Worm (Caenorhabditis elegans): ENCODE results near the gene tps-1.
A peak's percentile ranks its signal among the peaks of the same experiment; 100 is the strongest.

The tps-1 gene

ce11 chrX:17422593-17422992, 51.7 kb downstream of the tps-1 start:
- TF ChIP-seq mdl-1 (tag; optimal IDR thresholded peaks at IDR 0.05) (no peak), elt-3 (tag; optimal IDR thresholded peaks at IDR 0.05) (peak in 2 of 6 experiments; percentile 17 to 32), ets-5 (GFP tag; IDR thresholded peaks at IDR 0.05) (no peak), unc-62 (GFP tag; optimal IDR thresholded peaks at IDR 0.05) (no peak), mef-2 (tag; optimal IDR thresholded peaks at IDR 0.05) (no peak), Y116A8C.19 (tag; optimal IDR thresholded peaks at IDR 0.05; ENCODE audit: borderline replicate concordance) (no peak), hlh-17 (GFP tag; optimal IDR thresholded peaks at IDR 0.05; ENCODE audit: borderline replicate concordance) (no peak), nhr-12 (tag; optimal IDR thresholded peaks at IDR 0.05) (no peak), ama-1 (optimal IDR thresholded peaks at IDR 0.05) (no peak), pag-3 (tag; optimal IDR thresholded peaks at IDR 0.05; ENCODE audit: borderline replicate concordance, insufficient read depth) (no peak), snu-23 (GFP tag; optimal IDR thresholded peaks at IDR 0.05) (peak; percentile 40), lir-3 (tag; optimal IDR thresholded peaks at IDR 0.05; ENCODE audit: poor library complexity) (no peak), tlp-1 (tag; optimal IDR thresholded peaks at IDR 0.05) (no peak), lin-14 (GFP tag; optimal IDR thresholded peaks at IDR 0.05) (peak; percentile 62), nhr-20 (tag; optimal IDR thresholded peaks at IDR 0.05) (peak; percentile 42), lin-35 (GFP tag; optimal IDR thresholded peaks at IDR 0.05) (peak in 1 of 2 experiments; percentile 9), mab-9 (GFP tag; IDR thresholded peaks at IDR 0.05) (no peak), fkh-8 (tag; optimal IDR thresholded peaks at IDR 0.05) (no peak), egl-27 (tag; optimal IDR thresholded peaks at IDR 0.05) (no peak), nhr-85 (tag) (peak; percentile 89), vab-15 (tag; optimal IDR thresholded peaks at IDR 0.05) (no peak), nhr-11 (tag; optimal IDR thresholded peaks at IDR 0.05) (no peak), nhr-76 (tag; optimal IDR thresholded peaks at IDR 0.05) (no peak), nhr-71 (tag; optimal IDR thresholded peaks at IDR 0.05) (peak; percentile 49), ceh-63 (GFP tag; optimal IDR thresholded peaks at IDR 0.05) (no peak), ceh-8 (GFP tag; optimal IDR thresholded peaks at IDR 0.05) (no peak)

- TF ChIP-seq nhr-11 (tag; optimal IDR thresholded peaks at IDR 0.05) (no peak), irx-1 (tag; optimal IDR thresholded peaks at IDR 0.05) (no peak), mep-1 (tag; optimal IDR thresholded peaks at IDR 0.05) (no peak), C04F5.9 (tag; optimal IDR thresholded peaks at IDR 0.05) (no peak), vab-15 (tag; optimal IDR thresholded peaks at IDR 0.05) (no peak), skn-1 (tag; optimal IDR thresholded peaks at IDR 0.05) (peak; percentile 13), unc-86 (tag; optimal IDR thresholded peaks at IDR 0.05) (no peak), unc-62 (GFP tag; optimal IDR thresholded peaks at IDR 0.05) (no peak), hpl-2 (GFP tag; optimal IDR thresholded peaks at IDR 0.05) (no peak), lin-15B (tag; optimal IDR thresholded peaks at IDR 0.05) (no peak), nhr-237 (tag; optimal IDR thresholded peaks at IDR 0.05) (no peak), fkh-8 (tag; optimal IDR thresholded peaks at IDR 0.05) (no peak), ets-5 (GFP tag; IDR thresholded peaks at IDR 0.05) (no peak), pqm-1 (tag; optimal IDR thresholded peaks at IDR 0.05) (no peak), lin-14 (GFP tag; optimal IDR thresholded peaks at IDR 0.05) (peak; percentile 50), egl-13 (tag; optimal IDR thresholded peaks at IDR 0.05) (no peak), unc-98 (GFP tag; IDR thresholded peaks at IDR 0.05) (no peak), lin-35 (GFP tag; optimal IDR thresholded peaks at IDR 0.05) (peak in 1 of 2 experiments; percentile 31), zip-4 (GFP tag; optimal IDR thresholded peaks at IDR 0.05) (no peak), snu-23 (GFP tag; optimal IDR thresholded peaks at IDR 0.05) (peak; percentile 52), sox-4 (tag; optimal IDR thresholded peaks at IDR 0.05) (no peak), ceh-8 (GFP tag; optimal IDR thresholded peaks at IDR 0.05) (no peak), mab-9 (GFP tag; IDR thresholded peaks at IDR 0.05) (no peak), nhr-76 (tag; optimal IDR thresholded peaks at IDR 0.05) (no peak), sptf-1 (tag; optimal IDR thresholded peaks at IDR 0.05) (no peak), blmp-1 (tag; optimal IDR thresholded peaks at IDR 0.05) (peak; percentile 84), rnt-1 (tag; optimal IDR thresholded peaks at IDR 0.05) (no peak), efl-1 (optimal IDR thresholded peaks at IDR 0.05) (no peak), efl-1 (GFP tag; optimal IDR thresholded peaks at IDR 0.05 in 1 of 2) (no peak), pag-3 (tag; optimal IDR thresholded peaks at IDR 0.05; ENCODE audit: borderline replicate concordance, insufficient read depth) (no peak), dsc-1 (tag; optimal IDR thresholded peaks at IDR 0.05) (no peak), nhr-28 (tag; optimal IDR thresholded peaks at IDR 0.05) (no peak), nhr-77 (tag; optimal IDR thresholded peaks at IDR 0.05) (no peak), ztf-4 (tag; optimal IDR thresholded peaks at IDR 0.05) (no peak), lin-39 (tag; optimal IDR thresholded peaks at IDR 0.05) (no peak), snpc-4 (tag; optimal IDR thresholded peaks at IDR 0.05) (no peak), unc-30 (tag; optimal IDR thresholded peaks at IDR 0.05) (no peak)
These were observed 52.7 kb downstream of the tps-1 start, which contains the start of gene osm-11 for ce11 chrX:17421532-17422078. osm-11 (minus strand) TSS chrX:17421582.

All from whole organism, L1 larva.